Fruit fly (Drosophila melanogaster) Kc167 (cell line): ENCODE data around the gene CG32069.

Source experiments
- Myc ChIP-seq: fragments of >200 bp; optimal IDR thresholded peaks from 2 replicates; lab custom pipeline; 2017; ENCODE audit warnings: missing external identifiers
- Sin3A ChIP-seq: fragments of >200 bp; optimal IDR thresholded peaks from 2 replicates; lab custom pipeline; 2018; ENCODE audit warnings: missing external identifiers
- h ChIP-seq: fragments of >200 bp; optimal IDR thresholded peaks from 3 replicates; lab custom pipeline; 2018; ENCODE audit warnings: missing external identifiers
- insv ChIP-seq: fragments of >200 bp; optimal IDR thresholded peaks from 3 replicates; lab custom pipeline; 2018; ENCODE audit warnings: missing external identifiers
- psq ChIP-seq: fragments of >200 bp; optimal IDR thresholded peaks from 2 replicates; lab custom pipeline; 2017; ENCODE audit warnings: missing external identifiers
- ttk ChIP-seq: sonication (Bioruptor generic); optimal IDR thresholded peaks from 2 replicates; lab custom pipeline; 2017; ENCODE audit warnings: missing external identifiers

DNA sequence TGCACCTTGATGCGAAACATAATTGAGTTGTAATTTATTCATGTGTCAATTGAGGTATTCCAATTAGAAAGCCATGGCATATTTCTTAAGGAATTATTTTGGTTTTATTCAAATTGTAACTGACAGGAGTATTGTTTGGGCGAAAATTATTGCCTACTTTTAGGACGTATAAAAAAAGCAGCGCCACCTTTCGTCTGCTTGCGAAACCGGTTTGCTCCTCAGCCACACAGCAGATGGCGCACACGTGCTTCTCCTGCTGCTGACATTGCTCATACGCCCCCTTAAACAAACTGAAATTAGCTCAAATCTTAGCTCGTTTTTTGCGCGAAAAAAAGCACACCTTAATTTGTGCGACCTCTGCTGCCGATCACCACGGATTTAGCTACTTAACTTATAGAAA lies 14.5 kb downstream of the CG32069 start:
- no peak for TF ChIP-seq ttk (lab: Kevin White, UChicago)
- no peak for TF ChIP-seq Myc (lab: Kevin White, UChicago)
- TF ChIP-seq h, result no peak
- no peak for TF ChIP-seq Sin3A (lab: Kevin White, UChicago)
- TF ChIP-seq insv (lab: Kevin White, UChicago), result no peak
- TF ChIP-seq psq (lab: Kevin White, UChicago), result no peak
